Worm (Caenorhabditis elegans) whole organism, early embryonic: ENCODE measurements around the gene F33D4.4.

Experiments used
- B0310.2 ChIP-seq: sonication (generic microtip); optimal IDR thresholded peaks from 2 replicates; lab custom pipeline; 2016; ENCODE audit warnings: mild to moderate bottlenecking, missing genetic modification characterization, missing compliant biosample characterization
- F13C5.2 ChIP-seq: sonication (generic microtip); optimal IDR thresholded peaks from 2 replicates; lab custom pipeline; 2017; ENCODE audit warnings: mild to moderate bottlenecking, missing genetic modification characterization, inconsistent platforms, missing compliant biosample characterization
- aly-1 ChIP-seq: sonication (generic microtip); optimal IDR thresholded peaks from 2 replicates; lab custom pipeline; 2016; ENCODE audit warnings: missing genetic modification characterization, missing compliant biosample characterization
- ama-1 ChIP-seq: fragments of 150-350 bp; optimal IDR thresholded peaks from 2 replicates; lab custom pipeline; 2014
- ceh-13 ChIP-seq: fragments of 200-800 bp; sonication (Bioruptor generic); optimal IDR thresholded peaks from 2 replicates; lab custom pipeline; 2018; ENCODE audit warnings: mild to moderate bottlenecking, missing genetic modification characterization, missing compliant biosample characterization
- ceh-36 ChIP-seq: sonication (generic microtip); optimal IDR thresholded peaks from 2 replicates; lab custom pipeline; 2016; ENCODE audit warnings: missing genetic modification characterization, inconsistent platforms, missing compliant biosample characterization
- ets-7 ChIP-seq: sonication (generic microtip); optimal IDR thresholded peaks from 2 replicates; lab custom pipeline; 2016; ENCODE audit warnings: missing genotype, missing genetic modification characterization, missing compliant biosample characterization
- flt-1 ChIP-seq: fragments of 200-800 bp; sonication (Bioruptor generic); IDR thresholded peaks from 2 replicates; pipeline ENCODE4 v1.3.6; 2022; ENCODE audit warnings: missing genetic modification characterization, missing compliant biosample characterization
- hmbx-1 ChIP-seq: sonication (generic microtip); optimal IDR thresholded peaks from 2 replicates; lab custom pipeline; 2016; ENCODE audit warnings: mild to moderate bottlenecking, missing genetic modification characterization, missing compliant biosample characterization
- hmg-4 ChIP-seq: fragments of 200-800 bp; sonication (Bioruptor generic); optimal IDR thresholded peaks from 2 replicates; lab custom pipeline; 2018; ENCODE audit warnings: mild to moderate bottlenecking, missing genetic modification characterization, missing compliant biosample characterization
- hnd-1 ChIP-seq: sonication (generic microtip); optimal IDR thresholded peaks from 2 replicates; lab custom pipeline; 2016; ENCODE audit warnings: missing genetic modification characterization, missing compliant biosample characterization
- pes-1 ChIP-seq: fragments of 200-800 bp; sonication (Bioruptor generic); IDR thresholded peaks from 2 replicates; pipeline ENCODE4 v1.3.6; 2022; ENCODE audit warnings: missing genetic modification reagents, missing genetic modification characterization, missing compliant biosample characterization
- scrt-1 ChIP-seq: fragments of 200-800 bp; sonication (Bioruptor generic); IDR thresholded peaks from 2 replicates; pipeline ENCODE4 v1.3.6; 2022; ENCODE audit warnings: missing genetic modification characterization, missing compliant biosample characterization
- sea-1 ChIP-seq: fragments of 200-800 bp; sonication (Bioruptor generic); conservative IDR thresholded peaks from 2 replicates; pipeline ENCODE4 v1.3.6; 2022; ENCODE audit warnings: missing genetic modification characterization, missing compliant biosample characterization
- tbx-11 ChIP-seq: fragments of 200-800 bp; sonication (Bioruptor generic); IDR thresholded peaks from 2 replicates; pipeline ENCODE4 v1.3.6; 2022; ENCODE audit warnings: missing genetic modification characterization, missing compliant biosample characterization
- tbx-37 ChIP-seq: fragments of 200-800 bp; sonication (Bioruptor generic); conservative IDR thresholded peaks from 2 replicates; pipeline ENCODE4 v1.3.6; 2022; ENCODE audit warnings: missing genetic modification reagents, missing genetic modification characterization, missing compliant biosample characterization
- tra-4 ChIP-seq: sonication (generic microtip); optimal IDR thresholded peaks from 2 replicates; lab custom pipeline; 2017; ENCODE audit warnings: missing genetic modification characterization, missing compliant biosample characterization

F33D4.4 gene

ce11 chrIV:7706805-7707204 is at the start of gene F33D4.4:
Gene F33D4.4, minus strand, starts transcription at chrIV:7706905.
- no peak for TF ChIP-seq aly-1
- no peak for TF ChIP-seq ceh-13 (GFP tag; lab: Kevin White, UChicago)
- TF ChIP-seq hmbx-1 (tag; lab: Kevin White, UChicago), result no peak
- no peak for TF ChIP-seq ceh-36 (tag; lab: Kevin White, UChicago)
- no peak for TF ChIP-seq tbx-11 (GFP tag; lab: Robert Waterston, UW)
- TF ChIP-seq ets-7 (tag; lab: Kevin White, UChicago), result no peak
- TF ChIP-seq B0310.2 (tag; lab: Kevin White, UChicago), result no peak
- no peak for TF ChIP-seq flt-1 (GFP tag; lab: Robert Waterston, UW)
- TF ChIP-seq tra-4, result no peak
- no peak for TF ChIP-seq sea-1
- no peak for TF ChIP-seq tbx-37 (GFP tag; lab: Robert Waterston, UW)
- no peak for TF ChIP-seq F13C5.2
- TF ChIP-seq hnd-1, result no peak
- no peak for TF ChIP-seq pes-1 (GFP tag; lab: Robert Waterston, UW)
- no peak for TF ChIP-seq scrt-1 (GFP tag; lab: Robert Waterston, UW)
- no peak for TF ChIP-seq hmg-4 (GFP tag; lab: Kevin White, UChicago)
- no peak for TF ChIP-seq ama-1

ce11 chrIV:7754114-7754513 is 47.4 kb upstream of the F33D4.4 start:
- TF ChIP-seq pes-1 (GFP tag; lab: Robert Waterston, UW) (no peak), hmbx-1 (tag; lab: Kevin White, UChicago) (no peak), ceh-36 (tag; lab: Kevin White, UChicago) (no peak), ets-7 (tag; lab: Kevin White, UChicago) (no peak), tra-4 (no peak), tbx-37 (GFP tag; lab: Robert Waterston, UW) (no peak), flt-1 (GFP tag; lab: Robert Waterston, UW) (no peak), aly-1 (no peak), F13C5.2 (no peak), sea-1 (no peak), ceh-13 (GFP tag; lab: Kevin White, UChicago) (no peak), hnd-1 (no peak), tbx-11 (GFP tag; lab: Robert Waterston, UW) (no peak)

ce11 chrIV:7753108-7753507 is 46.4 kb upstream of the F33D4.4 start, which contains the start of gene col-14:
Gene col-14, plus strand, starts transcription at chrIV:7753408.
- TF ChIP-seq ceh-13 (GFP tag; lab: Kevin White, UChicago) (no peak), ceh-36 (tag; lab: Kevin White, UChicago) (no peak), tra-4 (no peak), F13C5.2 (no peak), pes-1 (GFP tag; lab: Robert Waterston, UW) (no peak), hmbx-1 (tag; lab: Kevin White, UChicago) (no peak), sea-1 (no peak), flt-1 (GFP tag; lab: Robert Waterston, UW) (no peak), tbx-11 (GFP tag; lab: Robert Waterston, UW) (no peak), hnd-1 (no peak), B0310.2 (tag; lab: Kevin White, UChicago) (no peak), ets-7 (tag; lab: Kevin White, UChicago) (no peak), scrt-1 (GFP tag; lab: Robert Waterston, UW) (no peak), tbx-37 (GFP tag; lab: Robert Waterston, UW) (no peak), ama-1 (no peak), hmg-4 (GFP tag; lab: Kevin White, UChicago) (no peak), aly-1 (no peak)

ce11 chrIV:7747838-7748237 is 41.1 kb upstream of the F33D4.4 start, which contains the start of gene klo-1:
Gene klo-1, minus strand, starts transcription at chrIV:7748225.
- no peak for TF ChIP-seq ets-7 (tag; lab: Kevin White, UChicago)

ce11 chrIV:7743539-7743938 is 36.8 kb upstream of the F33D4.4 start, which contains the start of gene npr-35:
Gene npr-35, plus strand, starts transcription at chrIV:7743839.
- TF ChIP-seq sea-1 (no peak), tra-4 (no peak), B0310.2 (tag; lab: Kevin White, UChicago) (no peak)

- TF ChIP-seq ama-1, result no peak
- TF ChIP-seq B0310.2 (tag; lab: Kevin White, UChicago), result no peak
- TF ChIP-seq tra-4, result no peak
- TF ChIP-seq sea-1, result no peak
- no peak for TF ChIP-seq hmg-4 (GFP tag; lab: Kevin White, UChicago)
- no peak for TF ChIP-seq F13C5.2
- TF ChIP-seq hnd-1, result no peak
- no peak for TF ChIP-seq ceh-13 (GFP tag; lab: Kevin White, UChicago)
- TF ChIP-seq flt-1 (GFP tag; lab: Robert Waterston, UW), result no peak
- no peak for TF ChIP-seq tbx-11 (GFP tag; lab: Robert Waterston, UW)
These were observed 29.9 kb upstream of the F33D4.4 start for ce11 chrIV:7736616-7737015.

ce11 chrIV:7734619-7735018 is 27.9 kb upstream of the F33D4.4 start, which contains the start of gene clx-1:
Gene clx-1, plus strand, starts transcription at chrIV:7734648.
- TF ChIP-seq tbx-11 (GFP tag; lab: Robert Waterston, UW), result no peak
- no peak for TF ChIP-seq scrt-1 (GFP tag; lab: Robert Waterston, UW)
- no peak for TF ChIP-seq tbx-37 (GFP tag; lab: Robert Waterston, UW)
- no peak for TF ChIP-seq hmbx-1 (tag; lab: Kevin White, UChicago)

- TF ChIP-seq aly-1, result no peak
- no peak for TF ChIP-seq tbx-37 (GFP tag; lab: Robert Waterston, UW)
- TF ChIP-seq B0310.2 (tag; lab: Kevin White, UChicago), result no peak
- TF ChIP-seq flt-1 (GFP tag; lab: Robert Waterston, UW), result no peak
These were observed 27.5 kb upstream of the F33D4.4 start for ce11 chrIV:7734173-7734572.

- TF ChIP-seq hmbx-1 (tag; lab: Kevin White, UChicago) (no peak), tbx-11 (GFP tag; lab: Robert Waterston, UW) (no peak), ets-7 (tag; lab: Kevin White, UChicago) (no peak), pes-1 (GFP tag; lab: Robert Waterston, UW) (no peak), tbx-37 (GFP tag; lab: Robert Waterston, UW) (no peak), hnd-1 (no peak), F13C5.2 (no peak), ceh-36 (tag; lab: Kevin White, UChicago) (no peak), tra-4 (no peak), flt-1 (GFP tag; lab: Robert Waterston, UW) (no peak), ama-1 (no peak), sea-1 (no peak), scrt-1 (GFP tag; lab: Robert Waterston, UW) (no peak), B0310.2 (tag; lab: Kevin White, UChicago) (no peak), ceh-13 (GFP tag; lab: Kevin White, UChicago) (no peak), aly-1 (no peak), hmg-4 (GFP tag; lab: Kevin White, UChicago) (no peak)
These were observed 25.3 kb upstream of the F33D4.4 start, which contains the start of the genes C50F7.9 and C50F7.3 for ce11 chrIV:7731960-7732359. Gene C50F7.9, minus strand, starts transcription at chrIV:7732060. Gene C50F7.3, plus strand, starts transcription at chrIV:7732329.
